Worm (Caenorhabditis elegans) whole organism, L4/young adult: Measurements from ENCODE around the gene F29F11.20.

ENCODE experiments used
- W03F9.2 ChIP-seq: fragments of 150-350 bp; optimal IDR thresholded peaks from 2 replicates; lab custom pipeline; 2014; ENCODE audit warnings: missing biosample characterization, missing genetic modification characterization
- dao-5 ChIP-seq: sonication (generic microtip); optimal IDR thresholded peaks from 2 replicates; lab custom pipeline; 2016; ENCODE audit warnings: missing genotype, missing genetic modification characterization, moderate library complexity, missing compliant biosample characterization
- him-1 ChIP-seq: sonication (generic microtip); optimal IDR thresholded peaks from 2 replicates; lab custom pipeline; 2016; ENCODE audit warnings: missing genotype, missing genetic modification reagents, missing genetic modification characterization, missing compliant biosample characterization

The F29F11.20 gene

DNA sequence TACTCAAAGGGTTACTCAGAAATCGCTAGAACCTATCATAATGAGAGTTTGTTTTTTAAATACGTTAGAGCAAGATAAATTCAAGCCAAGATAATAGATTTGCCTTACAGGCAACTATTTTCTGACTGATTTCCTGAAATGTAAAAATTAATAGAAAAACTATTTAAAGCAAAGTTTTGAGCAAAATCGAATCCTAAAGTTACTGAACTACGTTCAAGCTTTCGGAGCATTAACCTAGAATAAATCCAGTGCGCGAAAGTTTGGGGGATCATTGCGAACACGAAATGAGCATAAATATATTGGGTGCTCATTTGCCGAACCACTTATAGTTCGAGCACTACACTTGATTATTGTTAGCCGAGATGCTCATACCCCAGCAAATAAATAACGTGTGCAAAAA lies 16.1 kb upstream of the F29F11.20 start, which contains the start of gene ceh-22:
TSS of gene ceh-22 (plus strand) at position 301 of the 400 bp plus-strand sequence.
- no peak for TF ChIP-seq him-1 (tag; lab: Kevin White, UChicago)
- TF ChIP-seq W03F9.2: no peak
- no peak for TF ChIP-seq dao-5

DNA sequence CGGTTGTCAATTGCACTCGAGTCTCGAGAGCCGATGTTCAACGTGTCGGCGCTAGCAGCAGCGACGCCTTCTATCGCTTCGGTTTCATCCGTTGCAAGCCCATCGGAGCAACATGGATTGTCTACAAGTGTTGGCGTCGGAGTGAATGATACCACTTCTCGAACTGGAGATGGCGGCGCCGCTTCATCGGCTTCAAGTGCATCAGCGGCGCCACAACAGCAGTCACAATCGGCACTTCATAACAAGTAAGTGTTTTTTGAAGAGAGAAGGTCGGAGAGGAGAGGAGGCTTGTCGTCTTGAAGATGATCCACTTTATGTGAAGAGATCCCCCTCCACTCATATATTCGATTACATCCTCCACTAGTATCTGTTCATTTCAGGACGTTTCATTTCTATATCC lies 15.1 kb upstream of the F29F11.20 start:
- TF ChIP-seq W03F9.2 (no peak), him-1 (tag; lab: Kevin White, UChicago) (no peak), dao-5 (no peak)

DNA sequence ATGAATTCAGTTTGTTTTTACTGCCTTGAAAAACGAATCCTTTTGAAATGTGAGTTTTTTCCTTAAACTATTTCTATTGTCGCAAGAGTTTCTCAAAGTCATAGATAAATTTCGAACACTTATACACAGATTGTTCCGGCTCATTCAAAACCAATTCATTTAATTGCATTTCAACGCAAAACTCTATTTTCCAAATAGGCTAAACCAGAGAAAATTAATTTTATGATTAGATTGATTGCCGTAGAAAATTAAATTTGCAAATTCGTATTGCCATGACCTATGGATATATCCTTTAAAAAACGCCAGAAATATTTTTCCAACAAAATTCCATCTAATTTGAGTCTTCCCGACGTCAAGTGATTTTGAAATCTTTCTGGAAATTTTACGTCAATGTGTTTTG lies 11.7 kb upstream of the F29F11.20 start:
- no peak for TF ChIP-seq dao-5
- no peak for TF ChIP-seq him-1 (tag; lab: Kevin White, UChicago)
- no peak for TF ChIP-seq W03F9.2

DNA sequence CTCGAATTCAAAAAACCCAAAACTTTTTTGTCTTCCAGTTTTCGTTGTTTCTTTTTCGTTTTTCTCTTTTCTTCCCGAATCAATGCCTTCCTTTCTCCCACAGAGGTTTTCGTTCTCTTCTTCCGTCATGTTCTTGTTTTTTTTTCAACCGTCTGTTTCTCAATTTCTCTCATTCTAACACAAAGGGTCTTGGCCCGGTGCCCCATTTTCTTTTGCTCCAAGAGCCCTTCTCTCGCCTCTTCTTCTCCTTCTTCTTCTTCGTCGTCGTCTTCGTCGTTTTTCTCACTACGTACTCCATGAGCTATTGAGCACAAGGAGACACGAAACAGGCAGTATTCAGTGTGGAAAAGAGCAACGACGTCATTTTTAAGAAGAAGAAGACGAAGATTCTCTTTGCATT lies 10.2 kb upstream of the F29F11.20 start:
- TF ChIP-seq dao-5 (no peak), W03F9.2 (no peak), him-1 (tag; lab: Kevin White, UChicago) (peak; percentile 71)

DNA sequence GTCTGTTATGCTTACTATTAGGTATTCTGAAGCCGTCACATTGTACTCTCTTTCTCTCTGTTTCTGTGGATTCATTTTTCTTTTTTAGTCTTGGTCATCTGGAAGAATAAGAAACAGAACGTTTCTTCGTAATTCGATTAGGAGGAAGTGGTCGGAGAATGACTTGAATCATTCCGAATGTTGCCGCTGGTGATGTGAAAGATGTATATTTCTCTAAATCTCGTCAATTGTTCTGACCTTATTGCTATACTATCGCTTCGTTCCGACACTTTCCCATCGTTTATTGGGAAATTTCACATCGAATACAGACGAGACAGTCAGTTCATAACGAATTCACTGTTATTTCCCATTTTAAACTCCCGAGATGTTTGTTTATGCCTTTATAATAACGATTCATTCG lies 8.6 kb upstream of the F29F11.20 start:
- TF ChIP-seq dao-5: no peak
- no peak for TF ChIP-seq him-1 (tag; lab: Kevin White, UChicago)
- no peak for TF ChIP-seq W03F9.2

DNA sequence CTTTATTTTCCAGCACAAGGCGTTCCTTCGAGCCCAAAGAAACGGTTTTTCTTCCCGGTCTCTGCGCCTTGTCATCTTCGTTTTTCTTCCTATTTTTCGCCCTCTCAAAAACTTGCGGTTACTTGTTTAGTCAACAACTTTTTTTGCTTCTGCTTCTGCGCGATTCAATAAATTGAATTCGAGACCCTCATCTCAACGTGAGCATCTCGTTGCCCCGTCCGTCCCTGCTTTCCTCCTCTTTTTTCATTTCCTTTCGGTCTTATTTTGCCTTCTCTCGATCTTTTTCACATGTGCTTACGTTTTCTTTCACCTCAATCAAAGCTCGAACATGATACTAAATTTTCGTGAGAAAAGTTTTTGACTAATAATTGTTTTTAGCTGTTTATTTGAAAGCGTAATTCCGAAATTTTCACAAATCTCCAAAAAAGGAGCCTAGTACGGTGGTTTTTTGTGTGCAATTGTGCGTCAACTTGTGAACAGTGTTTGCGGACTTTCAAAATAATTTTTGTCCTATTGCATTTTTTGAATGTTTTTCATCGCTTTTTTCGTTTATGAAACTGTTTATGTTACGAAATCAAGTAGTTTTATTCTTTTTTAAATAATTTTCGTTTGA lies 7.6 kb upstream of the F29F11.20 start:
- TF ChIP-seq W03F9.2: no peak
- TF ChIP-seq dao-5: no peak
- TF ChIP-seq him-1 (tag; lab: Kevin White, UChicago): no peak

DNA sequence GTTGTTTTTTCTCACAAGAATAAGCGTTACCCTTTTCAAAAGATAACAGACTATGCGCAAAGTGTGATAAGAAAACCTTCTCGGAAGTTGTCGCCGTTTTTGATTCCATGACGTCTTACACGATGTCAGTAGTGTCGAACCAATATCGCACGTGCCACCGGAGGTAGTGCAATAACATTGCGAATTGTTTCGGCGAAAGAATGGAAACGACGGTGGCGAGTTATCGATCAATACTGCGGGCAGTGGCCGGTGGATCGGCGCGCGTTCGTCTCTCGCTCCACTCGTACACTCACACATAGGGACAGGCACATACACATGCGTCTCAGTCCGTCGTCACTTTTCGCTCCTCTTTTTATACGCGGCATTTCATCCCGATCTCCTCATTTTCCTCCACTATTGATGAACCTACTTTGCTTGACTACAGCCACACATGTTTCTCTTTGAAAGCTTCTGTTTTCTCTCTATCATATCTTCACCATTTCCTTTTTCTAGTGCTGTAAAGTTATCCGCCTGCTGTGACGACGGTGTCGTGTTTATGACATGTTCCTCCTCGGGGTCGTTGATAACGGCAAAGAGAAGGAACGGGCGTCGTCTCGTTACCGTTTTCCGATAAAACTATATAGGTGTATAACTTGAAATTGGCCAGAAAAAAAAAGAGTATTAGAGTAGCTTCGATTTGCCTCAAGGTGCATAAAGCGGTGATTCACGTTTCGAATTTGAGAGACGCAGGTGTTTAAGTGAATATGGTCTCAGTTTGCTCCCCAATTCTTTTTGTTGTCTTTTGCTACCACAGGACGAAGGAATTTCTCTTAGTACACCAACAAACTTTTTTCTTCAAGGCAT lies 6.4 kb upstream of the F29F11.20 start:
- no peak for TF ChIP-seq him-1 (tag; lab: Kevin White, UChicago)

DNA sequence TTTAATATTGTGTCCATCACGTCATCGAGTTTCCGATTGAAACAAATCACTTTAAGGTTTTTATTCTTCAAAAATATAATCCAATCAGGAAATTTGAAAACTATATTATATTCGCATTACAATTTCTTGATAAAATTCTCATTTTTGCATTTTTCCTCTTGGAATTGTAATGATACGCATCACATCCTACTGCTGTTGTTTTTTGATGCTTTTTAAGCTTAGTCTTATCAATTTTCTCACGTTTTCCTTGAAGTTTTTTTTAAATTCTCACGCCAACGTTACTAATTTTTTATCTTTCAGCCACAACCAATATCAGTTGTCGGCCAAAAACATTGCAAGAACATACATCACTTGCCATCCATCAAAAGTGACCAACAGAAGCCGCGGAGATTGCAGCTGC lies 5.6 kb upstream of the F29F11.20 start, which contains the start of gene gsp-1:
TSS of gene gsp-1 (plus strand) at position 301 of the 400 bp plus-strand sequence.
- no peak for TF ChIP-seq W03F9.2

DNA sequence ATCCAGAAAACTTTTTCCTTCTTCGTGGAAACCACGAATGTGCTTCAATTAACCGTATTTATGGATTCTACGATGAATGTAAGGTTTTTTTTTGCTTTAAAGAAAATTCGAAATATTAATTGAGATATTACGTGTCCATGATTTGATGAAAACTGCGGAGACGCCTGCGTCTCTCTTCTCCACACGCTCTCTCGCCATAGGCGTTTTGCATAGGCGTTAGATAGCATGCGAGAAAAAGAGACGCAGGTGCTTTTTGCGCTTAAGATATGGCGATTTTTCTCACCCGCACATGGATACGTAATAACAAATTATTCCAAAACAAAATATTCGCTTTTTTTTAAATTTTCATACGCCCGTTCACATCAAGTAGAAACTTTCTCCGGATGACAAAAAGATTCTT lies 4.2 kb upstream of the F29F11.20 start:
- TF ChIP-seq dao-5: no peak
- TF ChIP-seq W03F9.2: no peak
- no peak for TF ChIP-seq him-1 (tag; lab: Kevin White, UChicago)

DNA sequence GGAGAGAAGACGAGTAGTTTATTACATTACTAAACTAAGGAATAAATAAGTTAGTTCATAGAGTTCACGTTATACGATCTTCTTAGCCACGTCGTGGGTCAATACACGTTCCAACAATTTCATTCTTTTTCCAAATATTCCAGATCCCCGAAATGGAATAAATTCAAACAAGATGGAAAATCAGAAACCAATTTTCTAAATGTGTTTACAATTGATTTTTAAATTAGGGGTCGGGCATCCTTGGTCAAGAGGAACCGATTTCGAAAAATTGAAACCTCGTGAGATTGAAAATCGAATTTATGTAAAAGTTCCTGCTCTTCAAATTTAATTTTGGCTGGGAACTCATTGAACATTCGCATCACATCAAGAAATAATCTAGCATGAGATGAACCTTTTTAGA lies 3.0 kb upstream of the F29F11.20 start:
- TF ChIP-seq dao-5: no peak
- TF ChIP-seq him-1 (tag; lab: Kevin White, UChicago): no peak
- no peak for TF ChIP-seq W03F9.2

DNA sequence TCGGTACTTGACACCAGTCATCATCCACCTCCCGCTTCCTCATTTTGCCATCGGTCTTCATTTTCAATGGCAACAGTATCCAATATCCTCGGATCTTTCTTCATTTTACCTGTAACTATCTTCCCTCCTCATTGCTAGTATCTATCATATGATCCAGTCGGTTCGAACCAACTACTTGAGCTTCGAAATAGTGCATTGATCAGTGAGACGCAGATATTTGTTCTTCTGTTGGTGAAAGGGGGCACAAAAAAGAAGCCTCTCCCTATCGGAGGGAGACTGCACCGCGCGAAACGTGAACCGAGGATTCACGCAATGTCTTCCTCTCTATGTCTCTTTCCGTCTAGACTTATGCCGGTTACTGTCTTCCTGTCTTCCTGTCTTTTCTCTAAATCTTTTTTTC lies 3.6 kb downstream of the F29F11.20 start:
- TF ChIP-seq W03F9.2: no peak
- no peak for TF ChIP-seq dao-5
- TF ChIP-seq him-1 (tag; lab: Kevin White, UChicago): no peak

DNA sequence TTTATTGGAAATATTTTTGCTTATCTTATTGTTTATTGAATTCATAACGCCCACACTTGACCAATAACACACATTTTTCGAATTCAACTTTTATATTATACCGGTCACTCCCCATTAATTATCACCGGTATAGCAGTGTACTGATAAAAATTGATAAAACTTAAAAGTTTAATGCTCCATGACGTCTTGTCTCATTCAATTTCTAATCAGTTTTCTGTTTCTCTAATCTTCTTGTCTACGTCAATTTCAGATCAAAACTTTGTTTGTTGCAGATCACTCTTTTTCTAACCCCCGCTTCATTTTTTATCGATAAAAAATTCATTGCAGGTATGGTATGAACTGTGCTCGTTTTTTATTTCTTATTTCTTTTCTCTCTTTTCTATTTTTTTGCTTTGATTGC lies 6.0 kb downstream of the F29F11.20 start:
- TF ChIP-seq him-1 (tag; lab: Kevin White, UChicago): no peak
- no peak for TF ChIP-seq dao-5
- peak; percentile 18 for TF ChIP-seq W03F9.2

DNA sequence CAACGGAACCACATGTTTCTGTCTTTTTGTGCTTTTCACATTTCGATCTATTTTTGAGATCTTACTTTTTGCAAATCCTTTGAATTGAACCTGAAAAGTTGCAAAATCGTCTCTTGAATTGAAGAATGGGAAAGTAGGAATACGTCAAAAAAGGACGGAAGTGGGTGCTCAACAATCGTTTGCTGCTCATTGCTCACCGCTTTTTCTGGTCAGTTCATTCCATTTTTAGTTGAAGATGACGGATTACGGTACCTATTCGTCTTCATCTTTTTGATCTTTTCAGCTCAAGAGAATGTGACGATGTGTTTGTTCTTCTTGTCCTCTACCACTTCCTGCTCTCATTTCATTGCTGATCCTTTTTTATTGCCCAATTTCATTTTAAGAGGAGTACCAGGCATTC lies 7.5 kb downstream of the F29F11.20 start, which contains the start of gene C05A2.4:
TSS of gene C05A2.4 (plus strand) at position 301 of the 400 bp plus-strand sequence.
- no peak for TF ChIP-seq him-1 (tag; lab: Kevin White, UChicago)
- no peak for TF ChIP-seq dao-5
- TF ChIP-seq W03F9.2: no peak

DNA sequence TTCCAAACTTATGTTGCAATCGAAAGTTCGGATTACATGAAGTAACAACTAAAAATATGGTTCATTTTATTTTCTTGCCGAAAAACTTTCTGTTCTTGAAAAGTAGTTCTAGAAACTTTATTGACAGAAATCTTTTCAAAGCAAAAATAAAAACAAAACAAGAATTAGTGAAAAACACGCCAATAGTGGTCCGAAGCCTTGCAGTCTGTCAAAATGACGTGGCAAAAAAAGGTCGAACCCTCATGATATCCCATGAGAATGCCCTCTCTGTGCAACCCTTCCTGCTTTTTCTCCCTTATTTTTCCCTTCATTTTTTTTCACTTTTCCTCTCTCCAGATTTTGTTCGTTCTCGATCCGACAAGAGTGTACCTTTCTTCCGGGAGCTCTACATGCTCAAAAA lies 11.4 kb downstream of the F29F11.20 start:
- TF ChIP-seq dao-5 (no peak), W03F9.2 (no peak), him-1 (tag; lab: Kevin White, UChicago) (no peak)

DNA sequence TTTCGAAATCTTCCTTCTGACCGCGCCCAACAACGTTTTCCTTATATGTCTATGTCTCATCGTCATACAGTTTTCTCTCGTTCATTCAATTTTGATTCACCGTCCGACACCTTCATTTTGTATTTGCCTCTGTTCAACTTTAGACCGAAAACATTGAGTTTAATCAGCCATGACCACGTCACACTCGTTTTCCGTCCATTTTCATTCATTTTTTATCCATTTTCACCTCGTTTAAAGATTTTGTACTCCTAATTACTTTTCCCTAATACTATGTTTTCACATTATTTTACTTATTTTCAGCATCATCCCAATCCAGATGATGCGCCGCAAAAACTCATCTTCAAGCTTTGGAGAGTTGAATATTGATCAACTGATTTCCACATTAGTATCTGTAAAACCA lies 14.5 kb downstream of the F29F11.20 start, which contains the start of gene pph-1:
TSS of gene pph-1 (plus strand) at position 301 of the 400 bp plus-strand sequence.
- no peak for TF ChIP-seq dao-5
- TF ChIP-seq him-1 (tag; lab: Kevin White, UChicago): no peak
- TF ChIP-seq W03F9.2: no peak
